Fruit fly (Drosophila melanogaster) Kc167 (cell line): ENCODE measurements around the gene Ada.

Experiments
- Myc ChIP-seq: fragments of >200 bp; optimal IDR thresholded peaks from 2 replicates; lab custom pipeline; 2017; ENCODE audit warnings: missing external identifiers
- Sin3A ChIP-seq: fragments of >200 bp; optimal IDR thresholded peaks from 2 replicates; lab custom pipeline; 2018; ENCODE audit warnings: missing external identifiers
- h ChIP-seq: fragments of >200 bp; optimal IDR thresholded peaks from 3 replicates; lab custom pipeline; 2018; ENCODE audit warnings: missing external identifiers
- insv ChIP-seq: fragments of >200 bp; optimal IDR thresholded peaks from 3 replicates; lab custom pipeline; 2018; ENCODE audit warnings: missing external identifiers
- psq ChIP-seq: fragments of >200 bp; optimal IDR thresholded peaks from 2 replicates; lab custom pipeline; 2017; ENCODE audit warnings: missing external identifiers
- ttk ChIP-seq: sonication (Bioruptor generic); optimal IDR thresholded peaks from 2 replicates; lab custom pipeline; 2017; ENCODE audit warnings: missing external identifiers

Ada gene

DNA sequence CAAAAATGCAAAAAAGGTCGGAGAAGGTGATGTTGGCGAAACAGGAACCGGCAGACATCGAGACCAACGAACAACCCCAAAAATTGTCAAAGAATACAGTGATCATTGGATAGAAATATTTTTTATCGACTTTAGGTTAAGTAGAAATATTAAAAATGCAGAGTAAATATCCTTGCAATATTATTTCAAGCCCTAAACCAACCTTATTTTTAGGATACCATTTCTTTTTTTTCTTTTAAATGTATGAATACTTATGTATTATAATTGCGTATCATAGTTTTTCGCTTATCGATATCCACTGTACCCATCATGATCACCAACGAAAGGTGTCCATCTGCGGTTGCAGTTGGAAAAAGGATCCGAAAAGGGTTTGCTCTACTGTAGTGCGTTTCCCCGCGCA, 29.7 kb upstream of the Ada start:
- TF ChIP-seq insv (lab: Kevin White, UChicago) (no peak), h (lab: Kevin White, UChicago) (no peak), psq (lab: Kevin White, UChicago) (no peak), Myc (lab: Kevin White, UChicago) (no peak), ttk (lab: Kevin White, UChicago) (no peak), Sin3A (no peak)

DNA sequence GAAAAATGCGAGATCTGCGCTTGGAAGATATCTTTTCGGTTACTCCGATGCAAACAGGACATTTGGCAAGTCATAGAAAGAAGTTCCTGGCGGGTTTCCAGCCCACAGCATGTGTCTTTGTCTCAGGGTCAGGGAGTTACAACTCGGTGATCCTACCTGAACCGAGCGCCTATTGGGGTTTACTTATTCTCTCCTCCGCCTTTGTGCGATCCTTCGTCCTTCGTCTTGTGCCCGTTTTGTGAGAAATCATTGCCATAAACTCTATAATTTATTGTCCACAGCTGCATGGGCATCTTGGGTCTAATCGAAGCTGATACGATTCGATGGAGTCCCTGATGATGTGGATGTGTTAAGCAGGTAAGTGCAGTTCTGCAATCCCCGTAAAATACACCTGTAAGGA, 27.0 kb upstream of the Ada start:
- TF ChIP-seq Myc (lab: Kevin White, UChicago) = no peak
- no peak for TF ChIP-seq Sin3A
- no peak for TF ChIP-seq ttk (lab: Kevin White, UChicago)

DNA sequence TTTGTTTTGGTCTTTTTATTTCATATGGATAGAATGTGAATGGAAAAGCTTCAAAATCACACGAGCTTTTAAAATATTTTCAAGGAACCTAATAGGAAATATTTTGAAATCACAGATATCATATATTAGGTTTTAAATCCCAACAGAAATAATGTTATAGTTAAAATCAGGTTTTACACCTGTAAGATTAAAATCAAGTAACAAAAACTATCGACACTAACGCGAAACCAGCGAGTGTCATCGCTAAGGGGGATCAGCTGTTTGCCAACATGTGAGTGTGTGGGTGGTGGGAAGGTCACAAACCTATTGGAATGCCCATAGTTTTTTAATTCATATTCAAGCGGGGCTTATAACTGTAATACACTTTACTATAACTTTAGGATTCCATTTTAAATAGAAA, 26.3 kb upstream of the Ada start, which contains the start of gene hyx:
TSS of gene hyx (plus strand) at position 109 of the 400 bp plus-strand sequence.
- TF ChIP-seq insv (lab: Kevin White, UChicago) (no peak), Myc (lab: Kevin White, UChicago) (no peak), ttk (lab: Kevin White, UChicago) (no peak), Sin3A (no peak)

DNA sequence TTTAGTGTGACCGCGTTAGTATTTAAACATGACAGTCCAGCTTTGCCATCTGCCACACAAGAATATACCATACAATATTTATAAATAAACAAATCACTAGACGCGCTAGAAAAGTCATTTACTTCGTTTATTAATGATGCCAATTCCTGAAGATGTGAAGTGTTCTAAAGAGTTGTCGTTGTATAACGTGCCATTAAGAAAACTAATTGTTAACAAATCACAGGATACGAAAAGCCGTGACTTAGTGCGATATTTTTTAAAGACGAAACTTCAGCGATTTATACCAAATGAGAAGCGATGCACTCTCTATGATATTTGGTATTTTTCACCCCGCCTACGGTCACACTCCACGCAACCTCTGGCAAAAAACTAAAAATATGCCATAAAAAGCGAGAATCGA, 25.5 kb upstream of the Ada start, which contains the start of gene neur:
TSS of gene neur (minus strand) at position 24 of the 400 bp plus-strand sequence.
- TF ChIP-seq Myc (lab: Kevin White, UChicago) (no peak), h (lab: Kevin White, UChicago) (no peak), insv (lab: Kevin White, UChicago) (no peak), psq (lab: Kevin White, UChicago) (no peak), ttk (lab: Kevin White, UChicago) (no peak), Sin3A (no peak)

dm6 chr3R:9043610-9044009, 21.4 kb upstream of the Ada start:
- TF ChIP-seq Sin3A (no peak), Myc (lab: Kevin White, UChicago) (no peak), ttk (lab: Kevin White, UChicago) (no peak), psq (lab: Kevin White, UChicago) (no peak)

DNA sequence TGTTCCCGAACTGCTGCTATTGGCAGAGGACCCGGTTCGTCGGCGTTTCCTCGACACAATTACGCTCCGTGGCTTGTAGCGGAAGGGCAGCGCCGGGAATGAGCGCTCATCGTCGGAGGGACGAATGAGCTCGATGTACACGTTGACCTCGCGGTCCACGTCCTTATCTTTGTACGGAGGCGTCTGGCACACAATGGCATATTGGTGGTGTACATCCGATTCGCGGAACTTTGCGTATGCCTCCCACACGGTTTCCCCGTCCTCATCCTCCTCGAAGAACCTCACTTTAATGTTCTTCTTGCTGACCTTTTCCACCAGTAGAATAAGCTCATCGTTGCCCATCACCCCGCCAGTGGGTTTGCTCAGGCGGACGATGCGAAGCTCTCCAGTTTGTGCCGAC, 19.2 kb upstream of the Ada start:
- no peak for TF ChIP-seq ttk (lab: Kevin White, UChicago)
- no peak for TF ChIP-seq psq (lab: Kevin White, UChicago)
- TF ChIP-seq h (lab: Kevin White, UChicago) = no peak
- TF ChIP-seq Myc (lab: Kevin White, UChicago) = no peak

DNA sequence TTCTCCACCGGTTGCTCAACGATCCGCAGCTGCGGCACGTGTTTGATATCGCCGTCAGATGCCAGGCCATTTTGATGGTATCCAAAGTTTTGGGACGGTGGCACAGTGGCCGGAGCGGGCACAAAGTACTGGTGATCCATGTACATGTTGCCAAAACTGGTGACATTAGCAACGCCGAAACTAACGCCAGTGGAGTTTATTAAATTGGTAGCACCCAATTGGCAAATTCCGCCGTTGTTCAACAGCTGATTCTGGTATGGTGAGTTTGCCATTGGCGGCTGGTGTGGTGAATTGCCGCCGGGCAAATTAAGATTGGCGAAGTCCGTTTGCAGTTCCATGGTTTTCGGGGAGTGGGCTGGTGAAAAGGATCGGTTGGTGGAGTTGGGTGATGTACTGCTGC, 18.0 kb upstream of the Ada start:
- no peak for TF ChIP-seq Sin3A

DNA sequence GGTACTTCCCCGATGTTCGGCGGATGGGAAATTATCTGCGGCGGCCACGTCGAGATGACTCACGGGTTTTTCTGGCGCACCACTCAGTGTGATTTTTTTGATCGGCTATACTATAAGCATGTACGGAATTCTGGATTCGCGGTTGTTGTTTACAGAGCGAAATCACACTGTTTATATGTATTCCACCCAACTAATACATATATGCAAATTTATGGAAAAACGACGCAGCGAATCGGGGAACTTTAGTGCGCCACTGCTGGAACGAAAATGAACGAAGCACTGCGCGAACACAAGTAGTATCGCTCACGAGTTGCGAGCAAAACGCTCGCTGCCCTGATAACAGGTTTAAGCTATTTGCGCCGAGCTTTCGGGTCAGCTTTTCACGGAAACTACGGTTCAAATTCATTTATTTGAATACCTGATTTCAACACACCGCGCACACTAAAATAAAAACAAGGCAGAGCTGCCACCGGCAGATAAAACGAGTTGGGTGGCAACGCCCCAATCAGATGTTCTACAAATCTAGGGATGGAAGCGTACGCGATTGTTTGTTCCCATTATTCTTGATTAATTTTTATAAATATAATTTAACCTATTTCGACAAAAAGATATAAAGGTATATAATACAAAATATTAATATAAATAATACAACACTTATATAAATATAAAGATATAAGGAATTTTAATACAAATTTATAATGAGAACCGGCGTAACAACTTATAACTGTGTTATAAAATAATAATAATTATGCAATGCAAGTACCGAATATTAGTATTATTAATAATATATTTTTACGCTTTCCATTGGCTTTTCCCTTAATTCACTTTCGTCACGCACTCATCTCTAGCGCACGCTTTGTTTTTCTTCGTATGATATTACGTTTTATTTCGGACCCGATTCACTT, 17.2 kb upstream of the Ada start, which contains the start of gene Rel:
TSS of gene Rel (minus strand) at position 417 of the 905 bp plus-strand sequence.
- TF ChIP-seq insv (lab: Kevin White, UChicago) = no peak
- TF ChIP-seq ttk (lab: Kevin White, UChicago) = no peak
- no peak for TF ChIP-seq Myc (lab: Kevin White, UChicago)
- TF ChIP-seq Sin3A = no peak
- TF ChIP-seq psq (lab: Kevin White, UChicago) = no peak
- no peak for TF ChIP-seq h (lab: Kevin White, UChicago)

dm6 chr3R:9048466-9049072, 16.4 kb upstream of the Ada start, which contains the start of gene Mst85C:
Mst85C (plus strand) TSS chr3R:9048645.
- no peak for TF ChIP-seq Myc (lab: Kevin White, UChicago)
- TF ChIP-seq Sin3A = no peak
- no peak for TF ChIP-seq insv (lab: Kevin White, UChicago)
- TF ChIP-seq h (lab: Kevin White, UChicago) = no peak
- TF ChIP-seq psq (lab: Kevin White, UChicago) = no peak
- TF ChIP-seq ttk (lab: Kevin White, UChicago) = no peak

DNA sequence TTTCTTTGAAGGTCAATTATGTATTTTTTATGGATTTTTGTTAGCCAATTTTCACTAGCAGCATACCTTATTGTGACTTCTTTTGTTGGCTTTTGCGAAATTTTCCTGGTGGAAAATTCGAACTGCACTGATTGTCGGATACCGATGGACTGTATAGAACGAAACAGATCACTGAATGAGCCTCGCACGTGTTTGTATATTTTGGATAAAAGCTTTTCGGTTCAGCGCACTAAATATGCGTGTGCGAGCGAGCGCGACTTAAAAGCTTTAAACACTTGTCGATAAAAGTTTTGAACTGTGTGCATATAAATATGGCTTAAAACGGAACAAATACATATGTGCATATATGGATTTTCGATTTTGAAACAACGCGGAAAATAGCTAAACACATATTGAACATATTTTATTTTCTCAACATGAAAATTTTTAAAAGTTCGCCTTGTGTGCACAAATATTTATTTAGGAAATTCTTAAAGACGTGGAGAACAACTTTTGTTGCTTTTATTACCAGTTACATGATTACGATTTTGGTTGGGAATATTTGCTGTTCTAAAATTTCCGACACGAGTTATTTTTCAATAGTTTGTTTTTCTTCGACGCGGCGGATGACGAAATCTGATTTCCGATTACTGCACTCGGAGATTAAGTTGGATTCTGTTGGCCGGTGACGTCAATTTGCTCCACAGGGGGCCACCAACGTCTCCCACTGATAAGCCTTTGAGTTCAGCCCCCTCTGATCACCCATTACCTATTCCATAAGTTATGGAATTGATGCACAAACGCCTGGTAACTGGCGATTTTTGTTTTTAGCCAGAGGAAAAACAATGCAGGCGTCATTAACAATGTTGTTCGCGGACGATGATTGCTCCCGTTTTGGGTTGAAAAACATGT, 15.6 kb upstream of the Ada start:
- TF ChIP-seq ttk (lab: Kevin White, UChicago) (no peak), Myc (lab: Kevin White, UChicago) (no peak), psq (lab: Kevin White, UChicago) (no peak), h (lab: Kevin White, UChicago) (no peak), Sin3A (no peak), insv (lab: Kevin White, UChicago) (no peak)

DNA sequence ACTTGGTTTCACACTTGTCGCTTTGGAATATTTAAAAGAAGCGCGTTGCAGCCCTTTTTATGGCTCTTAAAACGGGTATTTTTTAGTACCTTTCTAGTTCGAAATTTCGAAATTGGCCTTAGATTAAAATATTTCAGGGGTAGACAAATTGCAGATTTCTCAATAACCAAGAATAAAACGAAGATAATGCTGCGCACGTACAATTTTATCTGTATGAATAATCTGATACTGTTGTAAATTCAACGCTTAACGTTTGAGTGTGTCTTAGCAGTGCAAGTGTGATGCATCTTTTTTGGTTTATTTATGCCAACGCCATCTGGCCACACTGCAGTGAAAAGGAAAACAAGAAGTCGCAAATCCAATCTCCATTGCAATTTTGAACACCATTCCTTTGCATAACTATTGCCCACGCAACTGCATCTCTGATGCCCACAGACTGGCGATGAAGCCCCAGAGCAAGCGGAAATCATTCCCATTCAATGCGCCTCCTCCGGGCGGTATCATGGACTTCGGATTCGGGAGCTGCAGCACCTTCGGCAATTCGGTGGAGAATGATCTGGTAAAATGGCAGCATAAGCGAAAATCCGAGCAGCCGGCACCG, 14.4 kb upstream of the Ada start, which contains the start of gene Nmdmc:
TSS of gene Nmdmc (minus strand) at position 37 of the 601 bp plus-strand sequence.
- no peak for TF ChIP-seq Sin3A
- TF ChIP-seq insv (lab: Kevin White, UChicago) = no peak
- no peak for TF ChIP-seq h (lab: Kevin White, UChicago)
- no peak for TF ChIP-seq ttk (lab: Kevin White, UChicago)
- TF ChIP-seq psq (lab: Kevin White, UChicago) = no peak
- no peak for TF ChIP-seq Myc (lab: Kevin White, UChicago)
